Fruit fly (Drosophila melanogaster) Kc167 (cell line): ENCODE results near the gene BORCS6.

Source experiments
- Myc ChIP-seq: fragments of >200 bp; optimal IDR thresholded peaks from 2 replicates; lab custom pipeline; 2017; ENCODE audit warnings: missing external identifiers
- Sin3A ChIP-seq: fragments of >200 bp; optimal IDR thresholded peaks from 2 replicates; lab custom pipeline; 2018; ENCODE audit warnings: missing external identifiers
- h ChIP-seq: fragments of >200 bp; optimal IDR thresholded peaks from 3 replicates; lab custom pipeline; 2018; ENCODE audit warnings: missing external identifiers
- insv ChIP-seq: fragments of >200 bp; optimal IDR thresholded peaks from 3 replicates; lab custom pipeline; 2018; ENCODE audit warnings: missing external identifiers
- psq ChIP-seq: fragments of >200 bp; optimal IDR thresholded peaks from 2 replicates; lab custom pipeline; 2017; ENCODE audit warnings: missing external identifiers
- ttk ChIP-seq: sonication (Bioruptor generic); optimal IDR thresholded peaks from 2 replicates; lab custom pipeline; 2017; ENCODE audit warnings: missing external identifiers

dm6 chr3L:561117-561516, 20.5 kb downstream of the BORCS6 start:
- TF ChIP-seq Myc (lab: Kevin White, UChicago) (no peak), ttk (lab: Kevin White, UChicago) (no peak), psq (lab: Kevin White, UChicago) (no peak), h (lab: Kevin White, UChicago) (no peak), Sin3A (lab: Kevin White, UChicago) (no peak), insv (lab: Kevin White, UChicago) (no peak)
